Fruit fly (Drosophila melanogaster) whole organism, embryonic: ENCODE results near the gene orion.

Experiments
- Adf1 ChIP-seq: fragments of 200-800 bp; sonication (Bioruptor generic); IDR thresholded peaks from 2 replicates; pipeline ENCODE4 v1.3.6; 2022; ENCODE audit warnings: missing biosample characterization, missing genetic modification characterization
- Awh ChIP-seq: fragments of 200-800 bp; sonication (Bioruptor generic); IDR thresholded peaks from 2 replicates; pipeline ENCODE4, ENCODE4 v1.3.6; 2022; ENCODE audit warnings: missing biosample characterization, missing genetic modification characterization
- Bteb2 ChIP-seq: fragments of 200-800 bp; sonication (Bioruptor generic); optimal IDR thresholded peaks from 2 replicates; lab custom pipeline; 2016; ENCODE audit warnings: missing biosample characterization, missing genetic modification characterization
- CG10366 ChIP-seq: fragments of 200-800 bp; sonication (Bioruptor generic); IDR thresholded peaks from 2 replicates; pipeline ENCODE4 v1.3.6; 2022; ENCODE audit warnings: missing biosample characterization, missing genetic modification characterization
- CG11695 ChIP-seq: fragments of 200-800 bp; sonication (Bioruptor generic); IDR thresholded peaks from 3 replicates; pipeline ENCODE4 v1.3.6; 2022; ENCODE audit warnings: missing biosample characterization, missing genetic modification characterization
- CG16779 ChIP-seq: fragments of 200-800 bp; sonication (Bioruptor generic); IDR thresholded peaks from 2 replicates; pipeline ENCODE4 v1.3.6; 2022; ENCODE audit warnings: missing biosample characterization, missing genetic modification characterization
- CG16863 ChIP-seq: fragments of 200-800 bp; sonication (Bioruptor generic); optimal IDR thresholded peaks from 3 replicates; lab custom pipeline; 2016; ENCODE audit warnings: missing biosample characterization, missing genetic modification characterization
- CG17186 ChIP-seq: fragments of 200-800 bp; sonication (Bioruptor generic); optimal IDR thresholded peaks from 3 replicates; lab custom pipeline; 2017; ENCODE audit warnings: missing biosample characterization, missing genetic modification reagents, missing genetic modification characterization
- CG18262 ChIP-seq: fragments of 200-800 bp; optimal IDR thresholded peaks from 3 replicates; lab custom pipeline; 2019; ENCODE audit warnings: missing biosample characterization, mild to moderate bottlenecking, missing genetic modification characterization, moderate library complexity
- CG18599 ChIP-seq: fragments of 200-800 bp; sonication (Bioruptor generic); optimal IDR thresholded peaks from 3 replicates; lab custom pipeline; 2017; ENCODE audit warnings: missing biosample characterization, missing genetic modification characterization, mild to moderate bottlenecking, moderate library complexity, missing genetic modification reagents
- CG2120 ChIP-seq: fragments of 200-800 bp; sonication (Bioruptor generic); optimal IDR thresholded peaks from 3 replicates; lab custom pipeline; 2016; ENCODE audit warnings: missing biosample characterization, missing genetic modification characterization
- CG32532 ChIP-seq: fragments of 200-800 bp; sonication (Bioruptor generic); IDR thresholded peaks from 2 replicates; pipeline ENCODE4 v1.3.6; 2022; ENCODE audit warnings: missing biosample characterization, missing genetic modification characterization
- CG34422 ChIP-seq: fragments of 200-800 bp; sonication (Bioruptor generic); IDR thresholded peaks from 3 replicates; pipeline ENCODE4 v1.3.6; 2022; ENCODE audit warnings: missing biosample characterization, missing genetic modification characterization
- CG4328 ChIP-seq: fragments of 200-800 bp; sonication (Bioruptor generic); optimal IDR thresholded peaks from 3 replicates; lab custom pipeline; 2017; ENCODE audit warnings: missing biosample characterization, missing genetic modification reagents, missing genetic modification characterization
- CG4424 ChIP-seq: fragments of 200-800 bp; sonication (Bioruptor generic); optimal IDR thresholded peaks from 3 replicates; lab custom pipeline; 2016; ENCODE audit warnings: missing biosample characterization, missing genetic modification characterization
- CG7556 ChIP-seq: fragments of 200-800 bp; sonication (Bioruptor generic); optimal IDR thresholded peaks from 2 replicates; lab custom pipeline; 2017; ENCODE audit warnings: missing biosample characterization, mild to moderate bottlenecking, missing genetic modification characterization
- CG7839 ChIP-seq: fragments of 200-800 bp; sonication (Bioruptor generic); optimal IDR thresholded peaks from 3 replicates; lab custom pipeline; 2018; ENCODE audit warnings: missing biosample characterization, mild to moderate bottlenecking, missing genetic modification characterization, moderate library complexity
- CG8765 ChIP-seq: fragments of 200-800 bp; sonication (Bioruptor generic); IDR thresholded peaks from 2 replicates; pipeline ENCODE4 v1.3.6; 2022; ENCODE audit warnings: missing biosample characterization, missing genetic modification characterization
- CG9727 ChIP-seq: fragments of 200-800 bp; sonication (Bioruptor generic); optimal IDR thresholded peaks from 3 replicates; lab custom pipeline; 2017; ENCODE audit warnings: missing biosample characterization, mild to moderate bottlenecking, missing genetic modification characterization
- Dref ChIP-seq: fragments of 200-800 bp; sonication (Bioruptor generic); IDR thresholded peaks from 2 replicates; pipeline ENCODE4 v1.3.6; 2022; ENCODE audit warnings: missing biosample characterization, missing genetic modification characterization
- Fer1 ChIP-seq: fragments of 200-800 bp; sonication (Bioruptor generic); optimal IDR thresholded peaks from 2 replicates; lab custom pipeline; 2017; ENCODE audit warnings: missing biosample characterization, mild to moderate bottlenecking, missing genetic modification characterization
- GATAe ChIP-seq: fragments of 200-800 bp; sonication (Bioruptor generic); conservative IDR thresholded peaks from 2 replicates; pipeline ENCODE4 v1.3.6; 2022; ENCODE audit warnings: missing biosample characterization, missing genetic modification characterization
- HHEX ChIP-seq: fragments of 200-800 bp; sonication (Bioruptor generic); optimal IDR thresholded peaks from 3 replicates; lab custom pipeline; 2017; ENCODE audit warnings: missing biosample characterization, mild to moderate bottlenecking, missing genetic modification characterization, missing genetic modification reagents
- HLH3B ChIP-seq: fragments of 200-800 bp; sonication (Bioruptor generic); IDR thresholded peaks from 2 replicates; pipeline ENCODE4 v1.3.6; 2022; ENCODE audit warnings: missing biosample characterization, missing genetic modification characterization
- HmgZ ChIP-seq: fragments of 200-800 bp; sonication (Bioruptor generic); optimal IDR thresholded peaks from 2 replicates; lab custom pipeline; 2018; ENCODE audit warnings: missing biosample characterization, mild to moderate bottlenecking, missing genetic modification characterization
- Meics ChIP-seq: fragments of 200-800 bp; sonication (Bioruptor generic); optimal IDR thresholded peaks from 2 replicates; lab custom pipeline; 2017; ENCODE audit warnings: missing biosample characterization, mild to moderate bottlenecking, missing genetic modification characterization
- Xrp1 ChIP-seq: fragments of 200-800 bp; sonication (Bioruptor generic); IDR thresholded peaks from 2 replicates; pipeline ENCODE4 v1.3.6; 2022; ENCODE audit warnings: missing biosample characterization, missing genetic modification characterization
- bab2 ChIP-seq: fragments of 200-800 bp; sonication (Bioruptor generic); optimal IDR thresholded peaks from 2 replicates; lab custom pipeline; 2016; ENCODE audit warnings: missing biosample characterization, missing genetic modification characterization
- crol ChIP-seq: fragments of 200-800 bp; sonication (Bioruptor generic); IDR thresholded peaks from 2 replicates; pipeline ENCODE4 v1.3.6; 2022; ENCODE audit warnings: missing biosample characterization, missing genetic modification characterization
- cwo ChIP-seq: fragments of 200-800 bp; sonication (Bioruptor generic); optimal IDR thresholded peaks from 3 replicates; lab custom pipeline; 2017; ENCODE audit warnings: missing biosample characterization, missing genetic modification characterization, mild to moderate bottlenecking, moderate library complexity, missing genetic modification reagents
- grau ChIP-seq: fragments of 200-800 bp; optimal IDR thresholded peaks from 3 replicates; lab custom pipeline; 2019; ENCODE audit warnings: missing biosample characterization, mild to moderate bottlenecking, missing genetic modification characterization, moderate library complexity
- lab ChIP-seq: fragments of 200-800 bp; sonication (Bioruptor generic); optimal IDR thresholded peaks from 3 replicates; lab custom pipeline; 2017; ENCODE audit warnings: missing biosample characterization, missing genetic modification characterization, mild to moderate bottlenecking, moderate library complexity, missing genetic modification reagents
- nom ChIP-seq: fragments of 200-800 bp; sonication (Bioruptor generic); optimal IDR thresholded peaks from 2 replicates; lab custom pipeline; 2017; ENCODE audit warnings: missing biosample characterization, missing genetic modification characterization, mild to moderate bottlenecking, moderate library complexity, missing genetic modification reagents
- onecut ChIP-seq: fragments of 200-800 bp; sonication (Bioruptor generic); IDR thresholded peaks from 2 replicates; pipeline ENCODE4 v1.3.6; 2022; ENCODE audit warnings: missing biosample characterization, missing genetic modification characterization
- otp ChIP-seq: fragments of 200-800 bp; sonication (Bioruptor generic); IDR thresholded peaks from 3 replicates; pipeline ENCODE4, ENCODE4 v1.3.6; 2022; ENCODE audit warnings: missing biosample characterization, missing genetic modification characterization
- pnt ChIP-seq: fragments of 200-800 bp; sonication (Bioruptor generic); optimal IDR thresholded peaks from 3 replicates; lab custom pipeline; 2016; ENCODE audit warnings: missing biosample characterization, missing genetic modification characterization
- repo ChIP-seq: fragments of 200-800 bp; sonication (Bioruptor generic); optimal IDR thresholded peaks from 2 replicates; lab custom pipeline; 2016; ENCODE audit warnings: missing biosample characterization, missing genetic modification characterization
- run ChIP-seq: fragments of 200-800 bp; sonication (Bioruptor generic); optimal IDR thresholded peaks from 3 replicates; lab custom pipeline; 2018; ENCODE audit warnings: missing biosample characterization, mild to moderate bottlenecking, missing genetic modification characterization
- sisA ChIP-seq: fragments of 200-800 bp; sonication (Bioruptor generic); IDR thresholded peaks from 2 replicates; pipeline ENCODE4 v1.3.6; 2022; ENCODE audit warnings: missing biosample characterization, missing genetic modification characterization
- slou ChIP-seq: fragments of 200-800 bp; sonication (Bioruptor generic); optimal IDR thresholded peaks from 3 replicates; lab custom pipeline; 2016; ENCODE audit warnings: missing biosample characterization, missing genetic modification characterization
- ssp ChIP-seq: fragments of 200-800 bp; sonication (Bioruptor generic); IDR thresholded peaks from 2 replicates; pipeline ENCODE4 v1.3.6; 2022; ENCODE audit warnings: missing biosample characterization, missing genetic modification characterization
- stc ChIP-seq: fragments of 200-800 bp; sonication (Bioruptor generic); IDR thresholded peaks from 2 replicates; pipeline ENCODE4 v1.3.6; 2022; ENCODE audit warnings: missing biosample characterization, missing genetic modification characterization
- ttk ChIP-seq: fragments of 200-800 bp; sonication (Bioruptor generic); IDR thresholded peaks from 2 replicates; pipeline ENCODE4 v2.1.2; 2022; ENCODE audit warnings: missing biosample characterization, missing genetic modification characterization
- twi ChIP-seq: fragments of 200-800 bp; optimal IDR thresholded peaks from 2 replicates; lab custom pipeline; 2019; ENCODE audit warnings: missing biosample characterization, mild to moderate bottlenecking, missing genetic modification characterization, moderate library complexity

orion gene

DNA sequence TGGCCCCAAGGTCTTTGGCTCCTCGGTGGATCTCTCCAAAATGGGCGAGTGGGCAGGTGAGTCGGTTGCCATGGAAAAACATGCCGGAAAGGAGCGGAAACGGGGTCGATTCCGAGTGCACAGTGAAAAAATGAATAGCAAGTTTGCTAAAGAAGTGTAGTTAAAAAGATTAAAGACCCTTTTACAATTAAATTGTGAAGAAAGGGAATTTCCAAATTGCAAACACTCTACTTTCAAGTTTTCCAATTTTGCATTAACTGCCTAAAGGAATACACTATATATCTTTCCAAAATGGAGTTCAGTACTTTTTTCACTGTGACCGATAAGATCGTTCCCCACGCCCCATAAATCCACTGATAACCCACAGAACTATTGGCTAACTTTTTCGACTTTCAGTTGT, 37.2 kb downstream of the orion start (continued):
- TF ChIP-seq Adf1 (GFP tag; lab: Robert Waterston, UW) = no peak
- TF ChIP-seq HHEX = peak; percentile 22
- peak; percentile 20 for TF ChIP-seq CG7556 (GFP tag; lab: Kevin White, UChicago)
- no peak for TF ChIP-seq pnt (GFP tag; lab: Kevin White, UChicago)
- peak; percentile 56; the same call in 1 of the 2 replicates for TF ChIP-seq Xrp1 (GFP tag; lab: Robert Waterston, UW)
- peak; percentile 17; the same call in 1 of the 2 replicates for TF ChIP-seq sisA (GFP tag; lab: Robert Waterston, UW)
- TF ChIP-seq Fer1 = peak; percentile 11
- peak; percentile 63 for TF ChIP-seq lab (GFP tag; lab: Kevin White, UChicago)
- no peak for TF ChIP-seq slou (GFP tag; lab: Kevin White, UChicago)
- 0 out of 2 replicates have a peak, but pooled peaks have one; percentile 15 for TF ChIP-seq onecut
- TF ChIP-seq run = no peak
- no peak for TF ChIP-seq Awh (GFP tag; lab: Robert Waterston, UW)
- TF ChIP-seq nom (GFP tag; lab: Kevin White, UChicago) = no peak
- peak; percentile 20 for TF ChIP-seq CG4424 (GFP tag; lab: Kevin White, UChicago)
- TF ChIP-seq stc (GFP tag; lab: Robert Waterston, UW) = peak; percentile 50; the same call in 1 of the 2 replicates
- 0 out of 3 replicates have a peak, but pooled peaks have one; percentile 21 for TF ChIP-seq CG11695 (GFP tag; lab: Robert Waterston, UW)
- no peak for TF ChIP-seq CG17186 (GFP tag; lab: Kevin White, UChicago)
- no peak for TF ChIP-seq CG16779 (GFP tag; lab: Robert Waterston, UW)
- 0 out of 2 replicates have a peak, but pooled peaks have one; percentile 44 for TF ChIP-seq ttk (GFP tag; lab: Robert Waterston, UW)
- peak; percentile 13 for TF ChIP-seq bab2 (GFP tag; lab: Kevin White, UChicago)
- no peak for TF ChIP-seq CG9727 (GFP tag; lab: Kevin White, UChicago)
- no peak for TF ChIP-seq CG34422
- TF ChIP-seq Bteb2 = no peak
- no peak for TF ChIP-seq ssp
- peak; percentile 42 for TF ChIP-seq Meics (GFP tag; lab: Kevin White, UChicago)
- TF ChIP-seq CG2120 = peak; percentile 49
- TF ChIP-seq otp (GFP tag; lab: Robert Waterston, UW) = no peak
- TF ChIP-seq HLH3B = 0 out of 2 replicates have a peak, but pooled peaks have one; percentile 25
- no peak for TF ChIP-seq CG8765 (GFP tag; lab: Robert Waterston, UW)
- TF ChIP-seq CG18262 (tag; lab: Kevin White, UChicago) = peak; percentile 23
- TF ChIP-seq repo (GFP tag; lab: Kevin White, UChicago) = no peak
- peak; percentile 51; the same call in 1 of the 2 replicates for TF ChIP-seq CG32532 (GFP tag; lab: Robert Waterston, UW)
- no peak for TF ChIP-seq CG4328 (GFP tag; lab: Kevin White, UChicago)
- TF ChIP-seq twi (tag; lab: Kevin White, UChicago) = no peak
- peak; percentile 42 for TF ChIP-seq CG18599 (GFP tag; lab: Kevin White, UChicago)
- peak; percentile 14 for TF ChIP-seq cwo (GFP tag; lab: Kevin White, UChicago)
- peak; percentile 41 for TF ChIP-seq grau
- no peak for TF ChIP-seq CG10366 (GFP tag; lab: Robert Waterston, UW)
- peak; percentile 49 for TF ChIP-seq GATAe (GFP tag; lab: Robert Waterston, UW)
- TF ChIP-seq CG16863 = no peak
- peak; percentile 21 for TF ChIP-seq CG7839
- peak; percentile 10 for TF ChIP-seq HmgZ (tag; lab: Kevin White, UChicago)

dm6 chrX:7909069-7909389, 37.7 kb downstream of the orion start:
- TF ChIP-seq Dref (GFP tag; lab: Robert Waterston, UW) = 0 out of 2 replicates have a peak, but pooled peaks have one; percentile 1
- no peak for TF ChIP-seq crol (GFP tag; lab: Robert Waterston, UW)
- TF ChIP-seq Adf1 (GFP tag; lab: Robert Waterston, UW) = peak; percentile 5
